Worm (Caenorhabditis elegans): ENCODE measurements around the gene K10C2.2.

The K10C2.2 gene

DNA sequence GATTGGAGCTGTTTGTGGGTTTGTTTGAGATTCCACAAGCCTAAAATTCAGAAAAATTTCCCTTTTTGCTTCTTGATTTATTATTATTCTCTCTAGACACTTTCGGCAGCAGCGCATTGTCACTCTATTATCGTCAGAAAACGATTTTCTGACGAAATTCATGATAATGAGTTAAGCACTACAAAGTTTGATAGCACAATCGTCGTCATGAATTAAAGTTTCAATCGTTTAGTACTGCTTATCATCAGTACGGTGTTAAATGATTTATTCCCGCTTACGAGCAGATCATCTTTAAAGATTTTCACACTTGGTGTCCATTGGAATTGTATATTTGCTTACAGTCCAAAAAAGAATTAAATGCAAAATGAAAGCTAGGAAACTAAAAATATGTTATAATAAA, 4.0 kb downstream of the K10C2.2 start:
- TF ChIP-seq mls-2 (tag; optimal IDR thresholded peaks at IDR 0.05) = no peak

- TF ChIP-seq ztf-11 (tag; optimal IDR thresholded peaks at IDR 0.05) = no peak
- no peak for TF ChIP-seq sem-2 (GFP tag; optimal IDR thresholded peaks at IDR 0.05)
- no peak for TF ChIP-seq elt-1 (tag; optimal IDR thresholded peaks at IDR 0.05; ENCODE audit: borderline replicate concordance, insufficient read depth)
- TF ChIP-seq mep-1 (tag; optimal IDR thresholded peaks at IDR 0.05) = no peak
- no peak for TF ChIP-seq ces-1 (GFP tag; optimal IDR thresholded peaks at IDR 0.05)
These were observed 6.4 kb downstream of the K10C2.2 start for ce11 chrX:6427147-6427546.

DNA sequence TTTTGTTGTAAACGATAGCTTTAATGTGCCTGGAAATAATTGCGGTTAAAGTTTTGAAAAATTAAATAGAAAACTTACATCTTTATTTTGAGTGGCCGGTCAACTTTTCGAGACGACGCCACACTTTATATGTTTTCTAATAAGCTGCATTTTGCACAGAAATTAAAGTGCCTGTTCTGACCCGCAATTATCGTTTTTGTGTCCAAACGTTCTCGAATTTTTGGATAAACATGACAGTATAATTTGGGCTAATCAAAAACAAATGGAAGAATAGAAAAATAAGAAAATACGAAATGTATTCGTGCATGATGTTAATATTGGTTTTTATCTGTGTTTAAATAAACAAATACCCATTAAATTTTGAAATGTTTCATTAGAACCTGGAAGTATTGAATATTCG, 12.9 kb downstream of the K10C2.2 start, which contains the start of gene K10C2.12:
TSS of gene K10C2.12 (minus strand) at position 101 of the 400 bp plus-strand sequence.
- TF ChIP-seq sptf-1 (tag; optimal IDR thresholded peaks at IDR 0.05) (no peak), snpc-4 (tag; optimal IDR thresholded peaks at IDR 0.05) (no peak), lin-32 (GFP tag; optimal IDR thresholded peaks at IDR 0.05) (no peak), ceh-43 (GFP tag; optimal IDR thresholded peaks at IDR 0.05) (no peak), cnd-1 (tag; optimal IDR thresholded peaks at IDR 0.05) (no peak), ztf-11 (tag; optimal IDR thresholded peaks at IDR 0.05) (no peak), elt-3 (tag; optimal IDR thresholded peaks at IDR 0.05) (no peak), nhr-12 (tag; optimal IDR thresholded peaks at IDR 0.05) (no peak), pha-4 (tag; optimal IDR thresholded peaks at IDR 0.05) (no peak), ceh-39 (tag; optimal IDR thresholded peaks at IDR 0.05) (no peak), drap-1 (GFP tag; optimal IDR thresholded peaks at IDR 0.05) (no peak), elt-1 (tag; optimal IDR thresholded peaks at IDR 0.05; ENCODE audit: borderline replicate concordance, insufficient read depth) (no peak)

- TF ChIP-seq ces-1 (GFP tag; optimal IDR thresholded peaks at IDR 0.05) (peak; percentile 71), nhr-76 (tag; optimal IDR thresholded peaks at IDR 0.05) (no peak), ceh-43 (GFP tag; optimal IDR thresholded peaks at IDR 0.05) (no peak), M03D4.4 (tag; optimal IDR thresholded peaks at IDR 0.05) (no peak), zip-8 (tag; optimal IDR thresholded peaks at IDR 0.05) (no peak), mab-5 (tag; optimal IDR thresholded peaks at IDR 0.05) (no peak)
These were observed 14.5 kb downstream of the K10C2.2 start for ce11 chrX:6419113-6419512.

DNA sequence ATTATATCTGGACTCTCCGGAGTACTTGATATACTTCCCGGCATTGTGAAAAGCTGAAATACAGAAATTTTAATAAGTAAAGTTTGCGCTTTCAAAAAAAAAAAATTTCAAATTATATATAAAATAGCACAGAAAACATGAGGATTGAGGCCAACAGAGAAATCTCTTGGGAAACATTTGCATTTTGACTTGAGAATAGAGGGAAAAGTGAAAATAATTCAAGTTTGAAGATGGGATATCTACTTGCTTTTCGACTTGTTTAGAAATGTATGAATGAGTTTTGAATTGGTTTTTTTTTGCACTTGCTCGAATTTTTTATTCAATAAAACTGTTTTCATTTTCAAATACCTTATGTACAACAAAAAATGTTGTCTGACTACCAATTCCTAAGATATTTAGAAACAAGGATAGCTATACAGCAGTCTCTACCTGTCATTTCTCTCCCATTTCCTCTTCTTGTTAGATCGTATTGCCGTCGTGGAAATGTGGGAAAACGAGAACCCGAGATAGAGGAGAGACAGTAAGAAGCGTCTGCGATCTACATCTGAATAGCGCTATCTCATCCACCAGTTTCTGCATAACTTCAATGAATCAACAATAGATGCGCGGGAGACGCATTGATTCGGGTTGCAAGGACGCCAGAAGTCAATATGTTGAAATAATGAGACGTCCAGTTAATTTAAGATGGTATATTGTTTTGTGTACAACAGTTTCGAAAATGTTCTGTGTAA, 17.1 kb downstream of the K10C2.2 start, which contains the start of gene T22E5.6:
TSS of gene T22E5.6 (minus strand) at position 51 of the 731 bp plus-strand sequence.
- TF ChIP-seq elt-1 (tag; optimal IDR thresholded peaks at IDR 0.05; ENCODE audit: borderline replicate concordance, insufficient read depth) (no peak), ham-2 (GFP tag; optimal IDR thresholded peaks at IDR 0.05) (peak; percentile 7), lin-13 (tag; optimal IDR thresholded peaks at IDR 0.05) (no peak)

- TF ChIP-seq zip-8 (tag; optimal IDR thresholded peaks at IDR 0.05) = peak; percentile 82
- no peak for TF ChIP-seq lin-13 (tag; optimal IDR thresholded peaks at IDR 0.05)
These were observed 20.0 kb downstream of the K10C2.2 start for ce11 chrX:6413583-6413982.

DNA sequence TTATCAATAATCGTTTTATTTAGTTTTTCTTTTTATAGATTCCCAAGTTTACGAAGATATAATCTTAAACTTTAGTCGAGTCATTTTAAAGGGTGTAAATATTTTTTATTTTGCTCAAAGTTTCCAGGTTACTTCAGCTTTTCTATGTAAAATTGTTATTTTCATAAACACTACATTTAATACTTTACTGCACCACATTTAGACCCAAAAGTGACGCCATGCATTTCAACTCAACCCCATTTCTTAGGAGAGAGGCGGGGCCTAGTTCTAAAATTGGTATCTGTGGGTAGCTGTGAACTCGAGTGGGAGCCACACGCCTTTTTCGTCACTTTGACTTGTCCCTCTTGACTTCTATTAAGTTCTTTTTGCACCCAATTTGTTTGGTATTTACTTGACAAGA, 21.0 kb downstream of the K10C2.2 start, which contains the start of gene T22E5.1:
TSS of gene T22E5.1 (plus strand) at position 301 of the 400 bp plus-strand sequence.
- TF ChIP-seq mep-1 (tag; optimal IDR thresholded peaks at IDR 0.05) (no peak), ceh-83 (GFP tag; optimal IDR thresholded peaks at IDR 0.05) (no peak)

DNA sequence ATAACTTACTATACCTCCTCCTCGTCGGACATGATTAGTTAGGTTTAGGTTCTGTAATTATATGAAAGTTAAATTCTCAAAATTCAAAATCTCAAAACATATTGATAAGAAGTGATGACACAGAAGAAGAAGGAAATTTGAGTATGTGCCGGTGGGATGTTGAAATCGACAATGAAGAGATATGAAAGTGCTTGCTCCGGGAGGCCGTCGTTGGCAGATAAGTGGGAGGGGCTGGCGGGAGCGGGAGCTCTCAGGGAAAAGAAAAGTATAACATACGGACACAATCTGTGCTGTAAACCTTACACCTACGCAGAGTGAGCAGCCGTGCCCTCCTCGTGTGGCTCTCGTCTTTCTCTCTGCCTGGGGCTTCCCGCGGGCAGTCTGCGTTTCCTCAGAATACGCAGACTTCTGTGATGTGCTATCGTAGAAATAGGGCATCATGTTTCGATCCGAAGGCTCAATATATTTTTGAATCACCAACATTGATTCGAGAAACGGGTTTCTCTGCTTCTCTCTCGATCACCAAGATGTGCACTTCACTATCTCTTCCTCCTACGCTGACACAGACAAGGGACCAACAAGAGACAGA, 23.3 kb downstream of the K10C2.2 start, which contains the start of gene mup-2:
TSS of gene mup-2 (minus strand) at position 51 of the 589 bp plus-strand sequence.
- TF ChIP-seq bed-3 (GFP tag; optimal IDR thresholded peaks at IDR 0.05) = no peak
- TF ChIP-seq ceh-83 (GFP tag; optimal IDR thresholded peaks at IDR 0.05) = no peak
- TF ChIP-seq unc-120 (tag; optimal IDR thresholded peaks at IDR 0.05; ENCODE audit: poor library complexity, severe bottlenecking) = peak; percentile 93
- peak; percentile 75 for TF ChIP-seq unc-62 (GFP tag; optimal IDR thresholded peaks at IDR 0.05)
- TF ChIP-seq hlh-1 (tag; optimal IDR thresholded peaks at IDR 0.05) = peak; percentile 96
